Fruit fly (Drosophila melanogaster) whole organism, adult: ENCODE measurements around the gene Myb.

ENCODE experiments used
- Crg-1 ChIP-seq: fragments of 200-800 bp; sonication (Bioruptor generic); optimal IDR thresholded peaks from 2 replicates; lab custom pipeline; 2016; ENCODE audit warnings: missing biosample characterization, missing genetic modification characterization
- cnc ChIP-seq, 2 experiments: fragments of >200 bp; optimal IDR thresholded peaks; 2 replicates each; lab custom pipeline; 2017

- TF ChIP-seq cnc (optimal IDR thresholded peaks at IDR 0.05; lab: Kevin White, UChicago) (no peak), Crg-1 (GFP tag; lab: Kevin White, UChicago) (no peak)
Measured at dm6 chrX:15889780-15890608, 32.4 kb upstream of the Myb start, which contains the start of the genes MSBP and CG15916.
